Worm (Caenorhabditis elegans) whole organism, L1 larva: ENCODE measurements around the gene tat-2.

Source experiments
- F16B12.6 ChIP-seq: fragments of 150-350 bp; optimal IDR thresholded peaks from 2 replicates; lab custom pipeline; 2014; ENCODE audit warnings: missing biosample characterization, missing genetic modification characterization
- ama-1 ChIP-seq: fragments of 150-350 bp; optimal IDR thresholded peaks from 2 replicates; lab custom pipeline; 2014
- blmp-1 ChIP-seq: fragments of 150-350 bp; optimal IDR thresholded peaks from 2 replicates; lab custom pipeline; 2014; ENCODE audit warnings: missing biosample characterization, missing genetic modification characterization
- ceh-63 ChIP-seq: fragments of 200-800 bp; sonication (Bioruptor generic); optimal IDR thresholded peaks from 2 replicates; lab custom pipeline; 2018; ENCODE audit warnings: mild to moderate bottlenecking, missing genetic modification characterization, missing compliant biosample characterization
- ceh-88 ChIP-seq: fragments of 200-800 bp; sonication (Bioruptor generic); IDR thresholded peaks from 2 replicates; pipeline ENCODE4 v1.3.6; 2022; ENCODE audit warnings: missing genetic modification characterization, missing compliant biosample characterization
- ceh-90 ChIP-seq: sonication (generic microtip); optimal IDR thresholded peaks from 2 replicates; lab custom pipeline; 2016; ENCODE audit warnings: missing genetic modification characterization, missing compliant biosample characterization
- ces-1 ChIP-seq: fragments of 150-350 bp; optimal IDR thresholded peaks from 2 replicates; lab custom pipeline; 2014; ENCODE audit warnings: missing biosample characterization, missing genetic modification reagents, missing genetic modification characterization
- dpl-1 ChIP-seq, 3 experiments: fragments of 150-350 bp in 2 of 3; sonication (generic microtip) in 1 of 3; optimal IDR thresholded peaks; 2 replicates each; lab custom pipeline; 2014 to 2017; ENCODE audit warnings: missing biosample characterization in 3 of 3, missing genetic modification characterization in 3 of 3, missing genetic modification reagents in 3 of 3
- efl-1 ChIP-seq, 4 experiments: fragments of 150-350 bp; optimal IDR thresholded peaks in 3 of 4; peaks in 1 of 4; 1 replicate in 1 of 4; 2 replicates in 3 of 4; lab custom pipeline; 2014; ENCODE audit warnings: missing biosample characterization in 2 of 4, missing genetic modification characterization in 2 of 4, missing genetic modification reagents in 2 of 4
- egl-13 ChIP-seq: sonication (generic microtip); optimal IDR thresholded peaks from 2 replicates; lab custom pipeline; 2016; ENCODE audit warnings: missing genotype, missing genetic modification reagents, missing genetic modification characterization, missing compliant biosample characterization
- elt-2 ChIP-seq: sonication (generic microtip); optimal IDR thresholded peaks from 2 replicates; lab custom pipeline; 2016; ENCODE audit warnings: missing genetic modification characterization, mild to moderate bottlenecking, inconsistent platforms, missing compliant biosample characterization, missing genetic modification reagents
- fkh-10 ChIP-seq: sonication (generic microtip); optimal IDR thresholded peaks from 2 replicates; lab custom pipeline; 2017; ENCODE audit warnings: missing biosample characterization, missing genetic modification reagents, missing genetic modification characterization
- fkh-8 ChIP-seq: sonication (generic microtip); optimal IDR thresholded peaks from 2 replicates; lab custom pipeline; 2016; ENCODE audit warnings: mild to moderate bottlenecking, missing genetic modification characterization, missing compliant biosample characterization
- grh-1 ChIP-seq: fragments of 200-800 bp; sonication (Bioruptor generic); IDR thresholded peaks from 2 replicates; pipeline ENCODE4 v1.3.6; 2022; ENCODE audit warnings: missing genetic modification reagents, missing genetic modification characterization, missing compliant biosample characterization
- hlh-4 ChIP-seq: sonication (generic microtip); optimal IDR thresholded peaks from 2 replicates; lab custom pipeline; 2016; ENCODE audit warnings: mild to moderate bottlenecking, missing genetic modification characterization, missing compliant biosample characterization
- hpl-2 ChIP-seq: fragments of 150-350 bp; optimal IDR thresholded peaks from 2 replicates; lab custom pipeline; 2014; ENCODE audit warnings: missing biosample characterization, missing genetic modification reagents, missing genetic modification characterization
- irx-1 ChIP-seq: sonication (generic microtip); optimal IDR thresholded peaks from 2 replicates; lab custom pipeline; 2016; ENCODE audit warnings: missing genetic modification characterization, missing compliant biosample characterization
- jun-1 ChIP-seq: fragments of 150-350 bp; optimal IDR thresholded peaks from 2 replicates; lab custom pipeline; 2014; ENCODE audit warnings: missing biosample characterization, missing genetic modification reagents, missing genetic modification characterization
- lin-13 ChIP-seq: fragments of 150-350 bp; optimal IDR thresholded peaks from 2 replicates; lab custom pipeline; 2014; ENCODE audit warnings: missing biosample characterization, missing genetic modification reagents, missing genetic modification characterization
- lin-35 ChIP-seq, 2 experiments: fragments of 150-350 bp; optimal IDR thresholded peaks; 2 replicates each; lab custom pipeline; 2014; ENCODE audit warnings: missing biosample characterization in 2 of 2, missing genetic modification characterization in 2 of 2, missing genetic modification reagents in 2 of 2
- mef-2 ChIP-seq: fragments of 150-350 bp; optimal IDR thresholded peaks from 2 replicates; lab custom pipeline; 2014; ENCODE audit warnings: missing biosample characterization, missing genetic modification characterization
- mep-1 ChIP-seq: fragments of 150-350 bp; optimal IDR thresholded peaks from 2 replicates; lab custom pipeline; 2014; ENCODE audit warnings: missing biosample characterization, missing genetic modification characterization
- nhr-20 ChIP-seq: sonication (generic microtip); optimal IDR thresholded peaks from 2 replicates; lab custom pipeline; 2016; ENCODE audit warnings: mild to moderate bottlenecking, missing genetic modification characterization, missing compliant biosample characterization
- nhr-237 ChIP-seq: fragments of 150-350 bp; optimal IDR thresholded peaks from 2 replicates; lab custom pipeline; 2014; ENCODE audit warnings: missing biosample characterization, missing genetic modification characterization
- nhr-28 ChIP-seq: fragments of 150-350 bp; optimal IDR thresholded peaks from 2 replicates; lab custom pipeline; 2014; ENCODE audit warnings: missing biosample characterization, missing genetic modification characterization
- nhr-76 ChIP-seq: sonication (generic microtip); optimal IDR thresholded peaks from 2 replicates; lab custom pipeline; 2017; ENCODE audit warnings: missing biosample characterization, missing genetic modification characterization
- nhr-84 ChIP-seq: sonication (generic microtip); optimal IDR thresholded peaks from 2 replicates; lab custom pipeline; 2017; ENCODE audit warnings: missing biosample characterization, missing genetic modification characterization
- nhr-85 ChIP-seq: sonication (generic microtip); peaks from one replicate; lab custom pipeline; 2016; ENCODE audit warnings: missing genetic modification characterization, inconsistent platforms, missing compliant biosample characterization
- skn-1 ChIP-seq: fragments of 150-350 bp; optimal IDR thresholded peaks from 2 replicates; lab custom pipeline; 2014; ENCODE audit warnings: missing biosample characterization, missing genetic modification characterization
- snu-23 ChIP-seq: sonication (generic microtip); optimal IDR thresholded peaks from 2 replicates; lab custom pipeline; 2016; ENCODE audit warnings: missing genetic modification characterization, missing compliant biosample characterization
- sox-4 ChIP-seq: sonication (generic microtip); optimal IDR thresholded peaks from 2 replicates; lab custom pipeline; 2016; ENCODE audit warnings: missing genetic modification characterization, missing compliant biosample characterization
- sptf-1 ChIP-seq: fragments of 150-350 bp; optimal IDR thresholded peaks from 2 replicates; lab custom pipeline; 2014; ENCODE audit warnings: missing biosample characterization, missing genetic modification characterization
- swsn-7 ChIP-seq: sonication (generic microtip); optimal IDR thresholded peaks from 2 replicates; lab custom pipeline; 2016; ENCODE audit warnings: missing genetic modification characterization, missing compliant biosample characterization
- tbx-2 ChIP-seq: sonication (generic microtip); optimal IDR thresholded peaks from 2 replicates; lab custom pipeline; 2016; ENCODE audit warnings: missing genetic modification characterization, missing compliant biosample characterization
- unc-130 ChIP-seq: fragments of 150-350 bp; optimal IDR thresholded peaks from 2 replicates; lab custom pipeline; 2017; ENCODE audit warnings: missing biosample characterization, missing genetic modification characterization, inconsistent platforms
- unc-62 ChIP-seq: fragments of 150-350 bp; optimal IDR thresholded peaks from 2 replicates; lab custom pipeline; 2014; ENCODE audit warnings: missing biosample characterization, missing genetic modification reagents, missing genetic modification characterization
- vab-15 ChIP-seq: sonication (generic microtip); optimal IDR thresholded peaks from 2 replicates; lab custom pipeline; 2017; ENCODE audit warnings: missing genotype, mild to moderate bottlenecking, missing genetic modification characterization, missing compliant biosample characterization
- zag-1 ChIP-seq: fragments of 150-350 bp; optimal IDR thresholded peaks from 2 replicates; lab custom pipeline; 2014; ENCODE audit warnings: missing biosample characterization, missing genetic modification characterization

The tat-2 gene

DNA sequence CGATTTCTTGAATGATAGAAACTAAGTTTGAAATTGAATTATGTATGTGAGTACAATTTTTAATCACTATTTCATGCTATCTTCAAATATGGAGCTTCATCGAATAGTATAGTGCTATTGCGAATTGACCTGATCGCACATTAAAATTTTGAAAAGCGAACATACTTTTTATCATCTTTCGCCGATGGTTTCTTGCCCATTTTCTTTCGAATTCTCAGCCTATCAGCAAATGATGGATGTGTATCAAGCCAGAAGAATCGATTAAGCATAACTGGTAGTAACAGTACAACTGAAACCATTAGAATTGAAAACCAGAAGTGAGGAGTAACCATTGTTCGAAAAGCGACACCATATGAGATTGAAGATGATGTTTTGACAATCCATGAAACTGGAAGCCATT, 17.1 kb downstream of the tat-2 start:
- TF ChIP-seq nhr-76 (tag; lab: Kevin White, UChicago) = no peak
- no peak for TF ChIP-seq grh-1 (GFP tag; lab: Robert Waterston, UW)
- TF ChIP-seq vab-15 (tag; lab: Kevin White, UChicago) = no peak
- no peak for TF ChIP-seq jun-1 (tag; lab: Kevin White, UChicago)
- no peak for TF ChIP-seq ceh-63
- TF ChIP-seq swsn-7 = no peak
- no peak for TF ChIP-seq hpl-2 (GFP tag; lab: Kevin White, UChicago)
- no peak for TF ChIP-seq fkh-10 (GFP tag; lab: Kevin White, UChicago)
- no peak for TF ChIP-seq nhr-20 (tag; lab: Kevin White, UChicago)
- TF ChIP-seq nhr-28 (tag; lab: Kevin White, UChicago) = no peak
- no peak for TF ChIP-seq dpl-1 (GFP tag; optimal IDR thresholded peaks at IDR 0.05; lab: Kevin White, UChicago)
- no peak for TF ChIP-seq unc-62
- no peak for TF ChIP-seq ceh-90

DNA sequence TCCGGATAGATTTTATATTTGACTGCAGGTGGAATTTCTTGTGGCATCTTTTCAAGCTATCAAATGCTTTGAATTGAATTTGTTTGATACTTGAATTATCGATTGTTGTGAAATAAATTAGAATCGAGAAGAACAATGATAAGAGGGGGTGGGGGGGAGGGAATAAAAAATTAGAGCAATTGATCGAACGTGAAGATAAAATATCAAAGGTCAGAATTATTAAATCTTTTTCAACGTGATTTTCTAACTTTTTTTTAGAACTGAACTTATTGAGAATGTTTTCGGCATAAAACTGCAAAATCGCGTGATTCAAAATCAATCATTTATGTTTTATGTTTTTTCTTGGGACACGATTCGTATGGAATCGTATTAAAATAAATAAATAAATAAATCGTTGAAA, 19.5 kb downstream of the tat-2 start, which contains the start of gene mpz-4:
TSS of gene mpz-4 (minus strand) at position 101 of the 400 bp plus-strand sequence.
- no peak for TF ChIP-seq jun-1 (tag; lab: Kevin White, UChicago)
- no peak for TF ChIP-seq sox-4 (tag; lab: Kevin White, UChicago)
- no peak for TF ChIP-seq ceh-88
- TF ChIP-seq hlh-4 = no peak
- no peak for TF ChIP-seq unc-130
- no peak for TF ChIP-seq tbx-2 (tag; lab: Kevin White, UChicago)
- no peak for TF ChIP-seq blmp-1
- TF ChIP-seq fkh-10 (GFP tag; lab: Kevin White, UChicago) = no peak
- no peak for TF ChIP-seq sptf-1
- TF ChIP-seq ama-1 = no peak
- TF ChIP-seq, all 84 proteins: peak for 0

DNA sequence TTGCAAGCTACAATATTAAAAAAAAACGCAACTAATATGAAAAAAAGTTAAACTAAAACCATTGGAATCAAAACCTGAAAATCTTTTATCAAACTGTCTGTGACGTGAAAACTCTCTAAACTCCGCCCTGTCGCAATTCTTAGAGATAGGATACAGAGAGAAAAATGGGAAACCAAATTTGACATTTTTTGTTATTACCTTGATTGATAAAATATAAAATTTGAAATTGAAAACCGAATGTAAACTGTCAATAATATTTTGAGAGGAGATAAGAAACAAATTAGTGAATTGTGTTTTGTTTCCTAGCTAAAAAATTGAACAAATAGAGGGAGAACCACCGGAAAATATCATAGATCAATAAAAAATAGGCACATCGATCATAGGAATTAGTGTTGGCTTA, 24.9 kb downstream of the tat-2 start:
- TF ChIP-seq efl-1 (optimal IDR thresholded peaks at IDR 0.05; lab: Kevin White, UChicago) (no peak), efl-1 (GFP tag; optimal IDR thresholded peaks at IDR 0.05 in 1 of 2; lab: Kevin White, UChicago) (peak in 1 of 2 experiments; percentile 54), fkh-8 (tag; lab: Kevin White, UChicago) (no peak), ceh-90 (no peak)
- TF ChIP-seq, all 84 proteins: peak for 1

DNA sequence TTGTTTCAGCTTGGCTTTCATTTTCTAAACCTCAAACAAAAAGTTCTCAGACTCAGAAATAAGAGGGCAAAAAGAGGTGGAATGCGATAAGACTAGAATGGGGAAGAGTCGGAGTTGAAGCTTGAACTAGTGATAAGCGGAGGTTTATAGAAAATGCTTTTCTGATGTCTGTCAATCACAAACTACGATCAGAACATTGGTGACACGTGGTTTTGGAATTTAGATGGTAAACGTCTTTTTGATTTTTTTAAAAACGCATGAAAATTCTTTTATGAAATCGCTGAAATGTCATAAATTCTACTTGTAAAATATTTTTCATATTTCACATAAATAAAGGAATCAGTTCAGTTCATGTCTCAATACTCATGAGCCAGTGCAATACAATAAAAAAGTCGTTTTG, 25.6 kb downstream of the tat-2 start, which contains the start of gene H06H21.8:
TSS of gene H06H21.8 (minus strand) at position 78 of the 400 bp plus-strand sequence.
- TF ChIP-seq efl-1 (optimal IDR thresholded peaks at IDR 0.05; lab: Kevin White, UChicago) (no peak), efl-1 (GFP tag; optimal IDR thresholded peaks at IDR 0.05 in 1 of 2; lab: Kevin White, UChicago) (peak in 1 of 2 experiments; percentile 76), elt-2 (peak; percentile 35), nhr-237 (tag; lab: Kevin White, UChicago) (no peak), lin-35 (GFP tag; optimal IDR thresholded peaks at IDR 0.05; lab: Kevin White, UChicago) (peak in 1 of 2 experiments; percentile 11), egl-13 (tag; lab: Kevin White, UChicago) (no peak)

DNA sequence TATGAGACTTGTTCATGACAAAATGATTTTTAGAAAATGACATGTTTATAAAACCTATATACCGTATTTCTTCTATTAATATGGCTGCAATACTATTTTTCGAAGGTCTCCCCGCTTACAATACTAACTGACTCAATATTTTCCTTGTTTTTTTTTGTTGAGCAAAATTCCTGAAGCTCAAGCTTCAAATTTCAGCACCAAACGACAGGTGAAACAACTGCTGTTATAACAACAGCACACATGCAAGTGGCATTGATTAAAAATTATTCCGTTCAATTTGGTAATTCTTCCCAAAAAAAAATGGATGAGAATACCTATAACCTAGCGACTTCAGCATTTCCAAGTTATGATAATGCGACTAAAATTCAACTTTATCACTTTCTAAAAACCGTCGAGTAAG, 32.5 kb downstream of the tat-2 start, which contains the start of gene srw-94:
TSS of gene srw-94 (plus strand) at position 301 of the 400 bp plus-strand sequence.
- no peak for TF ChIP-seq zag-1 (tag; lab: Kevin White, UChicago)
- TF ChIP-seq elt-2 = no peak
- no peak for TF ChIP-seq F16B12.6 (tag; lab: Kevin White, UChicago)
- no peak for TF ChIP-seq mep-1 (tag; lab: Kevin White, UChicago)
- no peak for TF ChIP-seq ces-1 (GFP tag; lab: Kevin White, UChicago)
- no peak for TF ChIP-seq snu-23
- TF ChIP-seq ceh-63 = no peak

DNA sequence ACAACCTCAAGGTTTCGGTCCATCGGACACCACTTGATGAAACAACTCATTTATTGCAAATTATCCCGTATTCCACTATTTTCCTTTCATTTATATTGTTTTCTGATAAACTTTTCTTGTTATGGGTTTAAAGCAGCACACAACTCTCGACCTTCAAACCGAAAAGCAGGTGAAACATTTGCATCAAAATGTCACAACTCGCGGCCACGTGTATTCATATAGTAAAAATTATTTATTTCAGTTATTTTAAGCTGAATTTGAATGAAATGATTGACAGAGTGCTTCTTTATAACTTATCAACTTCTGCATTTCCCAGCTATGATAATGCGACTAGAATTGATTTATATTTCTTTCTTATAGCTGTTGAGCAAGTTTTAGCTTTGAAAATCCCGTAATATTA, 34.8 kb downstream of the tat-2 start, which contains the start of gene srw-95:
TSS of gene srw-95 (plus strand) at position 213 of the 400 bp plus-strand sequence.
- TF ChIP-seq nhr-84 (tag; lab: Kevin White, UChicago) = no peak
- TF ChIP-seq lin-13 = no peak
- TF ChIP-seq nhr-85 (tag; lab: Kevin White, UChicago) = no peak
- no peak for TF ChIP-seq mef-2
- no peak for TF ChIP-seq efl-1 (optimal IDR thresholded peaks at IDR 0.05; lab: Kevin White, UChicago)
- peak in 1 of 2 experiments; percentile 83 for TF ChIP-seq efl-1 (GFP tag; optimal IDR thresholded peaks at IDR 0.05 in 1 of 2; lab: Kevin White, UChicago)
- TF ChIP-seq skn-1 (tag; lab: Kevin White, UChicago) = no peak
- no peak for TF ChIP-seq egl-13 (tag; lab: Kevin White, UChicago)
- no peak for TF ChIP-seq ceh-63
- TF ChIP-seq irx-1 (tag; lab: Kevin White, UChicago) = no peak
